Fruit fly (Drosophila melanogaster) whole organism: ENCODE data around the gene Rcd4.

Source experiments
- CG8478 ChIP-seq: fragments of >200 bp; optimal IDR thresholded peaks from 2 replicates; lab custom pipeline; 2018; ENCODE audit warnings: inconsistent platforms
- pan ChIP-seq: fragments of >200 bp; optimal IDR thresholded peaks from 2 replicates; lab custom pipeline; 2017

- TF ChIP-seq pan (lab: Kevin White, UChicago) (no peak), CG8478 (lab: Kevin White, UChicago) (no peak)
Measured at dm6 chr2L:8346260-8346659, 36.4 kb upstream of the Rcd4 start, which contains the start of gene CG7778.
